Worm (Caenorhabditis elegans) whole organism, early embryonic: ENCODE measurements around the gene twk-48.

Source experiments
- B0310.2 ChIP-seq: sonication (generic microtip); optimal IDR thresholded peaks from 2 replicates; lab custom pipeline; 2016; ENCODE audit warnings: mild to moderate bottlenecking, missing genetic modification characterization, missing compliant biosample characterization
- F13C5.2 ChIP-seq: sonication (generic microtip); optimal IDR thresholded peaks from 2 replicates; lab custom pipeline; 2017; ENCODE audit warnings: mild to moderate bottlenecking, missing genetic modification characterization, inconsistent platforms, missing compliant biosample characterization
- aly-1 ChIP-seq: sonication (generic microtip); optimal IDR thresholded peaks from 2 replicates; lab custom pipeline; 2016; ENCODE audit warnings: missing genetic modification characterization, missing compliant biosample characterization
- ama-1 ChIP-seq: fragments of 150-350 bp; optimal IDR thresholded peaks from 2 replicates; lab custom pipeline; 2014
- ceh-13 ChIP-seq: fragments of 200-800 bp; sonication (Bioruptor generic); optimal IDR thresholded peaks from 2 replicates; lab custom pipeline; 2018; ENCODE audit warnings: mild to moderate bottlenecking, missing genetic modification characterization, missing compliant biosample characterization
- ceh-36 ChIP-seq: sonication (generic microtip); optimal IDR thresholded peaks from 2 replicates; lab custom pipeline; 2016; ENCODE audit warnings: missing genetic modification characterization, inconsistent platforms, missing compliant biosample characterization
- ets-7 ChIP-seq: sonication (generic microtip); optimal IDR thresholded peaks from 2 replicates; lab custom pipeline; 2016; ENCODE audit warnings: missing genotype, missing genetic modification characterization, missing compliant biosample characterization
- flt-1 ChIP-seq: fragments of 200-800 bp; sonication (Bioruptor generic); IDR thresholded peaks from 2 replicates; pipeline ENCODE4 v1.3.6; 2022; ENCODE audit warnings: missing genetic modification characterization, missing compliant biosample characterization
- hmbx-1 ChIP-seq: sonication (generic microtip); optimal IDR thresholded peaks from 2 replicates; lab custom pipeline; 2016; ENCODE audit warnings: mild to moderate bottlenecking, missing genetic modification characterization, missing compliant biosample characterization
- hmg-4 ChIP-seq: fragments of 200-800 bp; sonication (Bioruptor generic); optimal IDR thresholded peaks from 2 replicates; lab custom pipeline; 2018; ENCODE audit warnings: mild to moderate bottlenecking, missing genetic modification characterization, missing compliant biosample characterization
- hnd-1 ChIP-seq: sonication (generic microtip); optimal IDR thresholded peaks from 2 replicates; lab custom pipeline; 2016; ENCODE audit warnings: missing genetic modification characterization, missing compliant biosample characterization
- pes-1 ChIP-seq: fragments of 200-800 bp; sonication (Bioruptor generic); IDR thresholded peaks from 2 replicates; pipeline ENCODE4 v1.3.6; 2022; ENCODE audit warnings: missing genetic modification reagents, missing genetic modification characterization, missing compliant biosample characterization
- scrt-1 ChIP-seq: fragments of 200-800 bp; sonication (Bioruptor generic); IDR thresholded peaks from 2 replicates; pipeline ENCODE4 v1.3.6; 2022; ENCODE audit warnings: missing genetic modification characterization, missing compliant biosample characterization
- sea-1 ChIP-seq: fragments of 200-800 bp; sonication (Bioruptor generic); conservative IDR thresholded peaks from 2 replicates; pipeline ENCODE4 v1.3.6; 2022; ENCODE audit warnings: missing genetic modification characterization, missing compliant biosample characterization
- tbx-11 ChIP-seq: fragments of 200-800 bp; sonication (Bioruptor generic); IDR thresholded peaks from 2 replicates; pipeline ENCODE4 v1.3.6; 2022; ENCODE audit warnings: missing genetic modification characterization, missing compliant biosample characterization
- tbx-37 ChIP-seq: fragments of 200-800 bp; sonication (Bioruptor generic); conservative IDR thresholded peaks from 2 replicates; pipeline ENCODE4 v1.3.6; 2022; ENCODE audit warnings: missing genetic modification reagents, missing genetic modification characterization, missing compliant biosample characterization
- tra-4 ChIP-seq: sonication (generic microtip); optimal IDR thresholded peaks from 2 replicates; lab custom pipeline; 2017; ENCODE audit warnings: missing genetic modification characterization, missing compliant biosample characterization

twk-48 gene

ce11 chrIII:9861470-9862342 is 1.2 kb downstream of the twk-48 start:
- TF ChIP-seq ama-1: no peak
- TF ChIP-seq ets-7 (tag; lab: Kevin White, UChicago): peak; percentile 84
- TF ChIP-seq sea-1: peak; percentile 88
- TF ChIP-seq tra-4 (tag; lab: Kevin White, UChicago): peak; percentile 45
- TF ChIP-seq scrt-1 (GFP tag; lab: Robert Waterston, UW): peak; percentile 94
- TF ChIP-seq flt-1 (GFP tag; lab: Robert Waterston, UW): peak; percentile 91
- peak; percentile 86 for TF ChIP-seq ceh-36 (tag; lab: Kevin White, UChicago)
- peak; percentile 78 for TF ChIP-seq hmbx-1 (tag; lab: Kevin White, UChicago)
- TF ChIP-seq pes-1: peak; percentile 95
- TF ChIP-seq hmg-4 (GFP tag; lab: Kevin White, UChicago): peak; percentile 91
- peak; percentile 83 for TF ChIP-seq B0310.2 (tag; lab: Kevin White, UChicago)
- TF ChIP-seq ceh-13 (GFP tag; lab: Kevin White, UChicago): peak; percentile 67
- peak; percentile 77 for TF ChIP-seq hnd-1 (tag; lab: Kevin White, UChicago)
- peak; percentile 94 for TF ChIP-seq tbx-37 (GFP tag; lab: Robert Waterston, UW)
- TF ChIP-seq F13C5.2 (tag; lab: Kevin White, UChicago): peak; percentile 84
- TF ChIP-seq tbx-11 (GFP tag; lab: Robert Waterston, UW): peak; percentile 93
- peak; percentile 86 for TF ChIP-seq aly-1

ce11 chrIII:9862469-9862868 is 1.9 kb downstream of the twk-48 start:
- TF ChIP-seq ama-1 (no peak), sea-1 (no peak), scrt-1 (GFP tag; lab: Robert Waterston, UW) (no peak), tra-4 (tag; lab: Kevin White, UChicago) (no peak), F13C5.2 (tag; lab: Kevin White, UChicago) (no peak), ceh-36 (tag; lab: Kevin White, UChicago) (no peak), ets-7 (tag; lab: Kevin White, UChicago) (no peak)

- TF ChIP-seq scrt-1 (GFP tag; lab: Robert Waterston, UW): no peak
- no peak for TF ChIP-seq tbx-37 (GFP tag; lab: Robert Waterston, UW)
- TF ChIP-seq aly-1: no peak
- no peak for TF ChIP-seq hmg-4 (GFP tag; lab: Kevin White, UChicago)
- no peak for TF ChIP-seq ceh-36 (tag; lab: Kevin White, UChicago)
- TF ChIP-seq ets-7 (tag; lab: Kevin White, UChicago): no peak
- TF ChIP-seq flt-1 (GFP tag; lab: Robert Waterston, UW): no peak
- no peak for TF ChIP-seq sea-1
- no peak for TF ChIP-seq hnd-1 (tag; lab: Kevin White, UChicago)
- TF ChIP-seq ama-1: no peak
- no peak for TF ChIP-seq tra-4 (tag; lab: Kevin White, UChicago)
- no peak for TF ChIP-seq ceh-13 (GFP tag; lab: Kevin White, UChicago)
- TF ChIP-seq F13C5.2 (tag; lab: Kevin White, UChicago): no peak
- no peak for TF ChIP-seq hmbx-1 (tag; lab: Kevin White, UChicago)
- TF ChIP-seq tbx-11 (GFP tag; lab: Robert Waterston, UW): no peak
- TF ChIP-seq pes-1: no peak
- no peak for TF ChIP-seq B0310.2 (tag; lab: Kevin White, UChicago)
Measured at ce11 chrIII:9867352-9867751, 6.8 kb downstream of the twk-48 start.

- TF ChIP-seq tbx-37 (GFP tag; lab: Robert Waterston, UW): peak; percentile 80
- TF ChIP-seq hnd-1 (tag; lab: Kevin White, UChicago): no peak
- TF ChIP-seq ceh-13 (GFP tag; lab: Kevin White, UChicago): peak; percentile 1
- no peak for TF ChIP-seq aly-1
- TF ChIP-seq pes-1: peak; percentile 79
Measured at ce11 chrIII:9867780-9868503, 7.4 kb downstream of the twk-48 start, which contains the start of gene dhhc-4. Gene dhhc-4, minus strand, starts transcription at chrIII:9867792.

DNA sequence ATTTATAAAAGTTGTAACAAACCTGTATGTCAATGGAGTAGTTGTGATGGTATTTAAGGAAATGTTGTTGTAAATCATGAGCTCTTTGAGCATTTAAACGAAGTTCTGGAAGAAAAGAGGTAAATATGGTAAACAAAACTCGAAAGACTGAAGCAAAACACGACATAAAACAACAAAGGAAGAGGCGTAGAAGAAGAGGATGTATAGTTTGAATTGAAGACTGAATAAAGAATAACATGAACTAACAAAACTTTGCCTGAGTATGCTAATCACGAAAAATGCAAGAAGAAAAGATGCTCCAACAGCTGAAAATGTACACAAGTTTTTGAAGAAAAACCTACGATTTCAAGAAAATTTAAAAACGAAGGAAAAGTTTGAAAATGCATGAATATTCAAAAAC is 10.5 kb downstream of the twk-48 start, which contains the start of gene ZK757.1:
TSS of gene ZK757.1 (minus strand) at position 101 of the 400 bp plus-strand sequence.
- no peak for TF ChIP-seq F13C5.2 (tag; lab: Kevin White, UChicago)
- no peak for TF ChIP-seq pes-1
- TF ChIP-seq ceh-36 (tag; lab: Kevin White, UChicago): no peak
- no peak for TF ChIP-seq tra-4 (tag; lab: Kevin White, UChicago)
- TF ChIP-seq flt-1 (GFP tag; lab: Robert Waterston, UW): no peak
- no peak for TF ChIP-seq hmbx-1 (tag; lab: Kevin White, UChicago)
- no peak for TF ChIP-seq ceh-13 (GFP tag; lab: Kevin White, UChicago)
- no peak for TF ChIP-seq hmg-4 (GFP tag; lab: Kevin White, UChicago)
- TF ChIP-seq tbx-37 (GFP tag; lab: Robert Waterston, UW): no peak
- TF ChIP-seq hnd-1 (tag; lab: Kevin White, UChicago): no peak
- TF ChIP-seq ets-7 (tag; lab: Kevin White, UChicago): no peak
- TF ChIP-seq aly-1: no peak

DNA sequence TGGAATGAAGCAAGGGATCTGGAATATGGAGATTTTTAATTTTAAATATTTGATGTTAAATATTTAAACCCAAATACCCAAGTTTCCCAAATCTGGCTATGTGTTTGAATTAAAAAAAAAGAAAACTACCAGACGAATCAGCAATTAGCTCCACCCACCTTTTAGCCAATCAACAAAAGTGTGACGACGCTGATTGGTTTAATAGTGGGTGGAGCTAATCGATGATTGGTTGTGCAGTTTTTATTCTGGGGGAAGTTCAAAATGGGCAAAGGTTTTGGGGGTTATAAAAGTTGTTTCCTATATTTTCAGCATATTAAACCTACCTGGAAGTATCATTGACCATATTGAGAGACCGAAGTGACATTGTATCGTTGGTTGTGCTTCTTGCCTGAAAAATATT is 14.0 kb downstream of the twk-48 start:
- no peak for TF ChIP-seq ets-7 (tag; lab: Kevin White, UChicago)
- no peak for TF ChIP-seq pes-1
- TF ChIP-seq flt-1 (GFP tag; lab: Robert Waterston, UW): no peak
- no peak for TF ChIP-seq ama-1
- no peak for TF ChIP-seq hmg-4 (GFP tag; lab: Kevin White, UChicago)
- no peak for TF ChIP-seq tbx-37 (GFP tag; lab: Robert Waterston, UW)
- TF ChIP-seq tra-4 (tag; lab: Kevin White, UChicago): no peak
- TF ChIP-seq aly-1: no peak
- no peak for TF ChIP-seq F13C5.2 (tag; lab: Kevin White, UChicago)
- no peak for TF ChIP-seq hnd-1 (tag; lab: Kevin White, UChicago)
